Worm (Caenorhabditis elegans): ENCODE measurements around the gene mrpl-22.

Gene mrpl-22

ce11 chrIII:10634034-10634433, 18.8 kb downstream of the mrpl-22 start (continued):
- TF ChIP-seq tbx-2 (tag; optimal IDR thresholded peaks at IDR 0.05) (peak; percentile 91), ztf-11 (tag; optimal IDR thresholded peaks at IDR 0.05) (peak in 1 of 2 experiments; percentile 82), zip-4 (GFP tag; optimal IDR thresholded peaks at IDR 0.05) (peak; percentile 72), sup-37 (GFP tag; optimal IDR thresholded peaks at IDR 0.05) (peak; percentile 51), aha-1 (tag; optimal IDR thresholded peaks at IDR 0.05) (peak; percentile 91), egl-13 (tag; optimal IDR thresholded peaks at IDR 0.05) (peak; percentile 89), tlp-1 (tag; optimal IDR thresholded peaks at IDR 0.05) (no peak), nhr-12 (tag; optimal IDR thresholded peaks at IDR 0.05) (no peak), irx-1 (tag; optimal IDR thresholded peaks at IDR 0.05) (peak; percentile 72), fkh-8 (tag; optimal IDR thresholded peaks at IDR 0.05) (peak; percentile 96), mab-9 (GFP tag; IDR thresholded peaks at IDR 0.05) (peak; percentile 74), nhr-11 (tag; optimal IDR thresholded peaks at IDR 0.05) (peak; percentile 68), snu-23 (GFP tag; optimal IDR thresholded peaks at IDR 0.05) (peak; percentile 86), C16A3.4 (tag; optimal IDR thresholded peaks at IDR 0.05) (peak; percentile 78), nhr-237 (tag; optimal IDR thresholded peaks at IDR 0.05) (peak; percentile 7), unc-30 (tag; optimal IDR thresholded peaks at IDR 0.05) (peak; percentile 36), mef-2 (tag; optimal IDR thresholded peaks at IDR 0.05) (peak; percentile 85), efl-3 (GFP tag; optimal IDR thresholded peaks at IDR 0.05) (no peak), C34B4.2 (tag; optimal IDR thresholded peaks at IDR 0.05) (no peak), nhr-19 (GFP tag; conservative IDR thresholded peaks at IDR 0.05) (peak; percentile 83), grh-1 (GFP tag; IDR thresholded peaks at IDR 0.05) (peak; percentile 86), pqm-1 (tag; optimal IDR thresholded peaks at IDR 0.05) (peak; percentile 7), ama-1 (optimal IDR thresholded peaks at IDR 0.05) (no peak), nhr-76 (tag; optimal IDR thresholded peaks at IDR 0.05) (no peak), nhr-28 (tag; optimal IDR thresholded peaks at IDR 0.05) (no peak), mep-1 (tag; optimal IDR thresholded peaks at IDR 0.05) (peak; percentile 58), nhr-90 (tag; optimal IDR thresholded peaks at IDR 0.05; ENCODE audit: poor library complexity) (peak; percentile 89), ets-5 (GFP tag; IDR thresholded peaks at IDR 0.05) (no peak), nhr-77 (tag; optimal IDR thresholded peaks at IDR 0.05) (peak; percentile 74), lin-39 (tag; optimal IDR thresholded peaks at IDR 0.05) (peak; percentile 20), rnt-1 (tag; optimal IDR thresholded peaks at IDR 0.05) (peak; percentile 88), ztf-4 (tag; optimal IDR thresholded peaks at IDR 0.05) (peak; percentile 86), nhr-84 (tag; optimal IDR thresholded peaks at IDR 0.05) (no peak), elt-2 (tag; optimal IDR thresholded peaks at IDR 0.05) (peak; percentile 67), lir-3 (tag; optimal IDR thresholded peaks at IDR 0.05; ENCODE audit: poor library complexity) (no peak), hpl-2 (GFP tag; optimal IDR thresholded peaks at IDR 0.05) (no peak), hlh-4 (tag; optimal IDR thresholded peaks at IDR 0.05) (peak; percentile 49), ceh-82 (tag; optimal IDR thresholded peaks at IDR 0.05) (peak; percentile 64 to 97 (median 89)), ceh-90 (tag; optimal IDR thresholded peaks at IDR 0.05) (no peak), ceh-8 (GFP tag; optimal IDR thresholded peaks at IDR 0.05) (peak; percentile 98), efl-1 (optimal IDR thresholded peaks at IDR 0.05) (peak; percentile 75 to 82), efl-1 (GFP tag; optimal IDR thresholded peaks at IDR 0.05 in 1 of 2) (peak in 1 of 2 experiments; percentile 61), pag-3 (tag; optimal IDR thresholded peaks at IDR 0.05; ENCODE audit: borderline replicate concordance, insufficient read depth) (no peak), F16B12.6 (tag; optimal IDR thresholded peaks at IDR 0.05) (peak; percentile 64), nhr-85 (tag) (peak; percentile 96), elt-3 (tag; optimal IDR thresholded peaks at IDR 0.05) (peak in 2 of 6 experiments; percentile 28 to 56), snpc-4 (tag; optimal IDR thresholded peaks at IDR 0.05) (peak; percentile 77), unc-130 (tag; optimal IDR thresholded peaks at IDR 0.05) (no peak), Y116A8C.19 (tag; optimal IDR thresholded peaks at IDR 0.05; ENCODE audit: borderline replicate concordance) (no peak), unc-62 (GFP tag; optimal IDR thresholded peaks at IDR 0.05) (no peak), lin-14 (GFP tag; optimal IDR thresholded peaks at IDR 0.05) (peak; percentile 98), ceh-63 (GFP tag; optimal IDR thresholded peaks at IDR 0.05) (no peak), skn-1 (tag; optimal IDR thresholded peaks at IDR 0.05) (peak; percentile 67), mdl-1 (tag; optimal IDR thresholded peaks at IDR 0.05) (peak in 1 of 2 experiments; percentile 80)

All from whole organism, L1 larva.